Worm (Caenorhabditis elegans) whole organism, L4 larva: Measurements from ENCODE around the gene F20C5.11.

Source experiments
- F44E2.7 ChIP-seq: fragments of 200-800 bp; sonication (Bioruptor generic); IDR thresholded peaks from 2 replicates; pipeline ENCODE4 v2.1.2; 2022; ENCODE audit warnings: missing genetic modification characterization, missing compliant biosample characterization
- F49E8.2 ChIP-seq: sonication (generic microtip); optimal IDR thresholded peaks from 2 replicates; lab custom pipeline; 2016; ENCODE audit warnings: missing compliant biosample characterization, mild to moderate bottlenecking, missing genetic modification characterization, borderline replicate concordance
- T26A8.4 ChIP-seq: fragments of 200-800 bp; sonication (Bioruptor generic); IDR thresholded peaks from 2 replicates; pipeline ENCODE4 v1.3.6; 2022; ENCODE audit warnings: missing genetic modification characterization, missing compliant biosample characterization
- ZK337.2 ChIP-seq: fragments of 200-800 bp; sonication (Bioruptor generic); IDR thresholded peaks from 2 replicates; pipeline ENCODE4 v1.3.6; 2022; ENCODE audit warnings: missing genetic modification reagents, missing genetic modification characterization, missing compliant biosample characterization
- aha-1 ChIP-seq: fragments of 150-350 bp; peaks from one replicate; lab custom pipeline; 2014; ENCODE audit warnings: missing biosample characterization, missing genetic modification characterization
- ama-1 ChIP-seq: fragments of 150-350 bp; optimal IDR thresholded peaks from 2 replicates; lab custom pipeline; 2014; ENCODE audit warnings: inconsistent platforms, mixed read lengths
- arid-1 ChIP-seq: fragments of 200-800 bp; sonication (Bioruptor generic); conservative IDR thresholded peaks from 2 replicates; pipeline ENCODE4 v1.3.6; 2022; ENCODE audit warnings: missing genetic modification reagents, missing genetic modification characterization, missing compliant biosample characterization
- ceh-20 ChIP-seq: fragments of 200-800 bp; sonication (Bioruptor generic); IDR thresholded peaks from 2 replicates; pipeline ENCODE4 v1.3.6; 2022; ENCODE audit warnings: missing genetic modification reagents, missing genetic modification characterization, missing compliant biosample characterization
- ceh-62 ChIP-seq: sonication (generic microtip); optimal IDR thresholded peaks from 2 replicates; lab custom pipeline; 2017; ENCODE audit warnings: missing biosample characterization, missing genetic modification characterization
- ceh-82 ChIP-seq: sonication (generic microtip); optimal IDR thresholded peaks from 2 replicates; lab custom pipeline; 2017; ENCODE audit warnings: missing biosample characterization, missing genetic modification characterization
- ces-1 ChIP-seq: fragments of 150-350 bp; sonication (generic microtip); optimal IDR thresholded peaks from 4 replicates; lab custom pipeline; 2014; ENCODE audit warnings: missing biosample characterization, missing genetic modification reagents, missing genetic modification characterization
- cey-2 ChIP-seq: sonication (generic microtip); optimal IDR thresholded peaks from 3 replicates; lab custom pipeline; 2017; ENCODE audit warnings: missing genetic modification characterization, mild to moderate bottlenecking, missing compliant biosample characterization, antibody characterized with exemption, borderline replicate concordance; ENCODE audit not compliant: insufficient read depth
- daf-19 ChIP-seq: fragments of 200-800 bp; sonication (Bioruptor generic); conservative IDR thresholded peaks from 2 replicates; pipeline ENCODE4 v1.3.6; 2022; ENCODE audit warnings: missing genetic modification characterization, missing compliant biosample characterization
- daf-8 ChIP-seq: fragments of 200-800 bp; sonication (Bioruptor generic); IDR thresholded peaks from 2 replicates; pipeline ENCODE4 v1.3.6; 2022; ENCODE audit warnings: missing genetic modification characterization, missing compliant biosample characterization
- dmd-6 ChIP-seq: fragments of 200-800 bp; sonication (Bioruptor generic); IDR thresholded peaks from 2 replicates; pipeline ENCODE4 v1.3.6; 2022; ENCODE audit warnings: missing genetic modification reagents, missing genetic modification characterization, missing compliant biosample characterization
- dpl-1 ChIP-seq: fragments of 150-350 bp; optimal IDR thresholded peaks from 2 replicates; lab custom pipeline; 2014; ENCODE audit warnings: missing biosample characterization, missing genetic modification reagents, missing genetic modification characterization
- duxl-1 ChIP-seq: sonication (generic microtip); optimal IDR thresholded peaks from 2 replicates; lab custom pipeline; 2016; ENCODE audit warnings: mild to moderate bottlenecking, missing genetic modification characterization, moderate library complexity, missing compliant biosample characterization; ENCODE audit not compliant: poor library complexity
- fos-1 ChIP-seq: fragments of 150-350 bp; optimal IDR thresholded peaks from 2 replicates; lab custom pipeline; 2014; ENCODE audit warnings: missing biosample characterization, missing genetic modification characterization
- gei-8 ChIP-seq: fragments of 200-800 bp; sonication (Bioruptor generic); optimal IDR thresholded peaks from 2 replicates; lab custom pipeline; 2018; ENCODE audit warnings: mild to moderate bottlenecking, missing genetic modification characterization, missing compliant biosample characterization
- hlh-11 ChIP-seq: fragments of 200-800 bp; sonication (Bioruptor generic); optimal IDR thresholded peaks from 2 replicates; lab custom pipeline; 2018; ENCODE audit warnings: mild to moderate bottlenecking, missing genetic modification characterization, missing compliant biosample characterization
- lin-29 ChIP-seq: fragments of 200-800 bp; sonication (Bioruptor generic); IDR thresholded peaks from 2 replicates; pipeline ENCODE4 v1.3.6; 2022; ENCODE audit warnings: missing genetic modification reagents, missing genetic modification characterization, missing compliant biosample characterization
- lin-39 ChIP-seq: fragments of 150-350 bp; optimal IDR thresholded peaks from 2 replicates; lab custom pipeline; 2014; ENCODE audit warnings: missing biosample characterization, missing genetic modification reagents, missing genetic modification characterization
- lir-3 ChIP-seq: sonication (generic microtip); optimal IDR thresholded peaks from 2 replicates; lab custom pipeline; 2016; ENCODE audit warnings: mild to moderate bottlenecking, missing genetic modification characterization, missing compliant biosample characterization
- madf-9 ChIP-seq: fragments of 200-800 bp; sonication (Bioruptor generic); conservative IDR thresholded peaks from 2 replicates; pipeline ENCODE4 v1.3.6; 2022; ENCODE audit warnings: missing genetic modification reagents, missing genetic modification characterization, missing compliant biosample characterization
- mxl-3 ChIP-seq: fragments of 200-800 bp; sonication (Bioruptor generic); optimal IDR thresholded peaks from 2 replicates; lab custom pipeline; 2018; ENCODE audit warnings: mild to moderate bottlenecking, missing genetic modification characterization, missing compliant biosample characterization
- nhr-10 ChIP-seq: fragments of 150-350 bp; optimal IDR thresholded peaks from 2 replicates; lab custom pipeline; 2014; ENCODE audit warnings: missing biosample characterization, missing genetic modification characterization
- nhr-237 ChIP-seq: sonication (generic microtip); optimal IDR thresholded peaks from 2 replicates; lab custom pipeline; 2017; ENCODE audit warnings: missing biosample characterization, missing genetic modification characterization
- nhr-28 ChIP-seq: fragments of 150-350 bp; optimal IDR thresholded peaks from 2 replicates; lab custom pipeline; 2014; ENCODE audit warnings: missing biosample characterization, missing genetic modification characterization
- nhr-42 ChIP-seq: fragments of 200-800 bp; sonication (Bioruptor generic); IDR thresholded peaks from 2 replicates; pipeline ENCODE4 v1.3.6; 2022; ENCODE audit warnings: missing genetic modification characterization, missing compliant biosample characterization
- nhr-48 ChIP-seq: sonication (generic microtip); optimal IDR thresholded peaks from 2 replicates; lab custom pipeline; 2016; ENCODE audit warnings: mild to moderate bottlenecking, missing genetic modification characterization, missing compliant biosample characterization
- nhr-6 ChIP-seq: fragments of 150-350 bp; optimal IDR thresholded peaks from 2 replicates; lab custom pipeline; 2014; ENCODE audit warnings: missing biosample characterization, missing genetic modification characterization
- nhr-77 ChIP-seq: fragments of 150-350 bp; optimal IDR thresholded peaks from 2 replicates; lab custom pipeline; 2014; ENCODE audit warnings: missing biosample characterization, missing genetic modification characterization
- rbr-2 ChIP-seq: sonication (generic microtip); optimal IDR thresholded peaks from 2 replicates; lab custom pipeline; 2016; ENCODE audit warnings: missing genotype, missing genetic modification characterization, missing compliant biosample characterization
- saeg-2 ChIP-seq: fragments of 200-800 bp; sonication (Bioruptor generic); IDR thresholded peaks from 2 replicates; pipeline ENCODE4 v1.3.6; 2022; ENCODE audit warnings: missing genetic modification reagents, missing genetic modification characterization, missing compliant biosample characterization
- set-16 ChIP-seq: fragments of 200-800 bp; sonication (Bioruptor generic); IDR thresholded peaks from 2 replicates; pipeline ENCODE4 v1.3.6; 2022; ENCODE audit warnings: missing genetic modification reagents, missing genetic modification characterization, missing compliant biosample characterization
- snpc-1.2 ChIP-seq: fragments of 200-800 bp; sonication (Bioruptor generic); IDR thresholded peaks from 2 replicates; pipeline ENCODE4 v1.3.6; 2022; ENCODE audit warnings: missing genetic modification reagents, missing genetic modification characterization, missing compliant biosample characterization
- spr-1 ChIP-seq: sonication (generic microtip); optimal IDR thresholded peaks from 2 replicates; lab custom pipeline; 2016; ENCODE audit warnings: mild to moderate bottlenecking, missing genetic modification characterization, missing compliant biosample characterization
- spr-3 ChIP-seq: fragments of 200-800 bp; sonication (Bioruptor generic); optimal IDR thresholded peaks from 2 replicates; lab custom pipeline; 2018; ENCODE audit warnings: mild to moderate bottlenecking, missing genetic modification characterization, missing compliant biosample characterization
- unc-130 ChIP-seq: sonication (generic microtip); optimal IDR thresholded peaks from 2 replicates; lab custom pipeline; 2016; ENCODE audit warnings: missing genetic modification reagents, missing genetic modification characterization, missing compliant biosample characterization
- zfp-3 ChIP-seq: fragments of 200-800 bp; sonication (Bioruptor generic); conservative IDR thresholded peaks from 2 replicates; pipeline ENCODE4 v1.3.6; 2022; ENCODE audit warnings: missing genetic modification reagents, missing genetic modification characterization, missing compliant biosample characterization
- zip-11 ChIP-seq: fragments of 200-800 bp; sonication (Bioruptor generic); IDR thresholded peaks from 2 replicates; pipeline ENCODE4 v1.3.6; 2022; ENCODE audit warnings: missing genetic modification characterization, missing compliant biosample characterization
- zip-2 ChIP-seq: fragments of 150-350 bp; optimal IDR thresholded peaks from 2 replicates; lab custom pipeline; 2014; ENCODE audit warnings: missing biosample characterization, missing genetic modification characterization
- ztf-7 ChIP-seq: fragments of 150-350 bp; optimal IDR thresholded peaks from 2 replicates; lab custom pipeline; 2014; ENCODE audit warnings: missing biosample characterization, missing genetic modification characterization

F20C5.11 gene

ce11 chrIV:8782172-8782571, 20.4 kb upstream of the F20C5.11 start (continued):
- TF ChIP-seq nhr-10 (tag; lab: Kevin White, UChicago), result no peak
- no peak for TF ChIP-seq T26A8.4 (GFP tag; lab: Robert Waterston, UW)
- TF ChIP-seq duxl-1 (tag; lab: Kevin White, UChicago), result no peak
- TF ChIP-seq zip-2 (tag; lab: Kevin White, UChicago), result no peak
- TF ChIP-seq spr-3 (GFP tag; lab: Kevin White, UChicago), result no peak
- TF ChIP-seq ztf-7 (tag; lab: Kevin White, UChicago), result no peak
- TF ChIP-seq snpc-1.2 (GFP tag; lab: Robert Waterston, UW), result no peak
- no peak for TF ChIP-seq nhr-42 (GFP tag; lab: Robert Waterston, UW)
- no peak for TF ChIP-seq ama-1 (lab: Kevin White, UChicago)
- TF ChIP-seq unc-130 (GFP tag; lab: Kevin White, UChicago), result no peak
- no peak for TF ChIP-seq saeg-2
- TF ChIP-seq dmd-6 (GFP tag; lab: Robert Waterston, UW), result no peak
- TF ChIP-seq F49E8.2 (tag; lab: Kevin White, UChicago), result no peak
- no peak for TF ChIP-seq cey-2 (tag; lab: Kevin White, UChicago)
- TF ChIP-seq spr-1, result no peak
- TF ChIP-seq ceh-20 (GFP tag; lab: Robert Waterston, UW), result 0 out of 2 replicates have a peak, but pooled peaks have one; percentile 32
- TF ChIP-seq rbr-2 (tag; lab: Kevin White, UChicago), result peak; percentile 70
- TF ChIP-seq daf-19 (GFP tag; lab: Robert Waterston, UW), result no peak
- no peak for TF ChIP-seq ces-1 (GFP tag; lab: Kevin White, UChicago)
- no peak for TF ChIP-seq arid-1 (GFP tag; lab: Robert Waterston, UW)
- no peak for TF ChIP-seq ceh-62
- TF ChIP-seq nhr-237 (tag; lab: Kevin White, UChicago), result no peak
- TF ChIP-seq daf-8 (GFP tag; lab: Robert Waterston, UW), result no peak
- TF ChIP-seq fos-1 (tag; lab: Kevin White, UChicago), result no peak
- no peak for TF ChIP-seq madf-9
- TF ChIP-seq lin-29 (GFP tag; lab: Robert Waterston, UW), result no peak
- peak; percentile 60 for TF ChIP-seq nhr-48 (tag; lab: Kevin White, UChicago)
- no peak for TF ChIP-seq ZK337.2 (GFP tag; lab: Robert Waterston, UW)
- peak; percentile 70 for TF ChIP-seq nhr-6 (tag; lab: Kevin White, UChicago)
- no peak for TF ChIP-seq zip-11 (GFP tag; lab: Robert Waterston, UW)
- TF ChIP-seq ceh-82, result no peak
- no peak for TF ChIP-seq gei-8 (GFP tag; lab: Kevin White, UChicago)
- no peak for TF ChIP-seq lir-3 (tag; lab: Kevin White, UChicago)
- TF ChIP-seq set-16, result no peak; the same call in 1 of the 2 replicates

ce11 chrIV:8778045-8778444, 16.2 kb upstream of the F20C5.11 start, which contains the start of gene C33D9.6:
Gene C33D9.6 (minus strand): TSS chrIV:8778145.
- no peak for TF ChIP-seq zfp-3 (GFP tag; lab: Robert Waterston, UW)
- no peak for TF ChIP-seq F44E2.7 (GFP tag; lab: Robert Waterston, UW)
- peak; percentile 50 for TF ChIP-seq aha-1 (tag; lab: Kevin White, UChicago)

- TF ChIP-seq nhr-48 (tag; lab: Kevin White, UChicago) (no peak), hlh-11 (tag; lab: Kevin White, UChicago) (no peak), nhr-28 (tag; lab: Kevin White, UChicago) (no peak), daf-8 (GFP tag; lab: Robert Waterston, UW) (no peak), nhr-77 (tag; lab: Kevin White, UChicago) (no peak), lin-39 (tag; lab: Kevin White, UChicago) (no peak), mxl-3 (GFP tag; lab: Kevin White, UChicago) (no peak), dpl-1 (GFP tag; lab: Kevin White, UChicago) (no peak)
These were observed 11.0 kb upstream of the F20C5.11 start, which contains the start of gene F20C5.6 for ce11 chrIV:8772800-8773256. Gene F20C5.6 (minus strand): TSS chrIV:8773206.
